Worm (Caenorhabditis elegans) whole organism, young adult: ENCODE measurements around the gene ric-8.

Experiments
- B0019.2 ChIP-seq: fragments of 200-800 bp; sonication (Bioruptor generic); conservative IDR thresholded peaks from 2 replicates; pipeline ENCODE4 v1.3.6; 2022; ENCODE audit warnings: missing genetic modification reagents, missing genetic modification characterization, missing compliant biosample characterization
- D2030.7 ChIP-seq: fragments of 200-800 bp; sonication (Bioruptor generic); IDR thresholded peaks from 2 replicates; pipeline ENCODE4 v1.3.6; 2022; ENCODE audit warnings: missing genetic modification reagents, missing genetic modification characterization, missing compliant biosample characterization
- F37B4.10 ChIP-seq: fragments of 200-800 bp; sonication (Bioruptor generic); IDR thresholded peaks from 2 replicates; pipeline ENCODE4 v1.3.6; 2022; ENCODE audit warnings: missing genetic modification characterization, missing compliant biosample characterization
- F52B5.7 ChIP-seq: sonication (generic microtip); optimal IDR thresholded peaks from 2 replicates; lab custom pipeline; 2016; ENCODE audit warnings: mild to moderate bottlenecking, missing genetic modification characterization, missing compliant biosample characterization
- K11D2.4 ChIP-seq: fragments of 200-800 bp; sonication (Bioruptor generic); IDR thresholded peaks from 2 replicates; pipeline ENCODE4 v1.3.6; 2022; ENCODE audit warnings: missing genetic modification reagents, missing genetic modification characterization, missing compliant biosample characterization
- Y53G8AR.9 ChIP-seq: fragments of 200-800 bp; sonication (Bioruptor generic); conservative IDR thresholded peaks from 2 replicates; pipeline ENCODE4 v1.3.6; 2022; ENCODE audit warnings: missing genetic modification reagents, missing genetic modification characterization, missing compliant biosample characterization
- ama-1 ChIP-seq, 3 experiments: fragments of 150-350 bp in 1 of 3; sonication (generic microtip) in 2 of 3; optimal IDR thresholded peaks; 2 replicates each; lab custom pipeline; 2014 to 2018; ENCODE audit warnings: missing biosample characterization in 2 of 3, missing genetic modification characterization in 2 of 3, missing genetic modification reagents in 2 of 3
- athp-1 ChIP-seq: sonication (generic microtip); optimal IDR thresholded peaks from 2 replicates; lab custom pipeline; 2017; ENCODE audit warnings: mild to moderate bottlenecking, missing genetic modification characterization, missing compliant biosample characterization
- attf-5 ChIP-seq: fragments of 200-800 bp; sonication (Bioruptor generic); optimal IDR thresholded peaks from 2 replicates; lab custom pipeline; 2018; ENCODE audit warnings: mild to moderate bottlenecking, missing genetic modification characterization, missing compliant biosample characterization
- attf-6 ChIP-seq: fragments of 200-800 bp; sonication (Bioruptor generic); IDR thresholded peaks from 2 replicates; pipeline ENCODE4 v1.3.6; 2022; ENCODE audit warnings: missing genetic modification reagents, missing genetic modification characterization, missing compliant biosample characterization
- ccch-3 ChIP-seq: fragments of 200-800 bp; sonication (Bioruptor generic); optimal IDR thresholded peaks from 2 replicates; lab custom pipeline; 2018; ENCODE audit warnings: mild to moderate bottlenecking, missing genetic modification characterization, missing compliant biosample characterization
- cebp-1 ChIP-seq, 2 experiments: fragments of 200-800 bp in 1 of 2; sonication (Bioruptor generic) in 1 of 2; sonication (generic microtip) in 1 of 2; IDR thresholded peaks in 1 of 2; optimal IDR thresholded peaks in 1 of 2; 2 replicates each; pipeline versions ENCODE4 v1.3.6 to Lab custom; 2017 to 2022; ENCODE audit warnings: missing compliant biosample characterization in 2 of 2, missing genetic modification characterization in 2 of 2, mild to moderate bottlenecking in 1 of 2, missing genetic modification reagents in 1 of 2, moderate library complexity in 1 of 2
- ceh-100 ChIP-seq: fragments of 200-800 bp; sonication (Bioruptor generic); IDR thresholded peaks from 2 replicates; pipeline ENCODE4 v1.3.6; 2022; ENCODE audit warnings: missing genetic modification reagents, missing genetic modification characterization, missing compliant biosample characterization
- ceh-58 ChIP-seq: fragments of 200-800 bp; sonication (Bioruptor generic); IDR thresholded peaks from 2 replicates; pipeline ENCODE4 v1.3.6; 2022; ENCODE audit warnings: missing genetic modification characterization, missing compliant biosample characterization
- ceh-79 ChIP-seq: sonication (generic microtip); optimal IDR thresholded peaks from 2 replicates; lab custom pipeline; 2017; ENCODE audit warnings: mild to moderate bottlenecking, missing genetic modification characterization, missing compliant biosample characterization
- die-1 ChIP-seq: sonication (generic microtip); optimal IDR thresholded peaks from 2 replicates; lab custom pipeline; 2016; ENCODE audit warnings: missing genotype, mild to moderate bottlenecking, missing genetic modification characterization, missing compliant biosample characterization
- dox-1 ChIP-seq: fragments of 200-800 bp; sonication (Bioruptor generic); IDR thresholded peaks from 2 replicates; pipeline ENCODE4 v1.3.6; 2022; ENCODE audit warnings: missing genetic modification reagents, missing genetic modification characterization, missing compliant biosample characterization
- dpff-1 ChIP-seq: sonication (generic microtip); optimal IDR thresholded peaks from 2 replicates; lab custom pipeline; 2017; ENCODE audit warnings: mild to moderate bottlenecking, missing genetic modification characterization, missing compliant biosample characterization
- dpl-1 ChIP-seq: fragments of 150-350 bp; optimal IDR thresholded peaks from 2 replicates; lab custom pipeline; 2014; ENCODE audit warnings: missing biosample characterization, missing genetic modification reagents, missing genetic modification characterization
- efl-1 ChIP-seq: fragments of 150-350 bp; optimal IDR thresholded peaks from 2 replicates; lab custom pipeline; 2014; ENCODE audit warnings: missing biosample characterization, missing genetic modification reagents, missing genetic modification characterization
- ekl-4 ChIP-seq: fragments of 200-800 bp; sonication (Bioruptor generic); IDR thresholded peaks from 2 replicates; pipeline ENCODE4 v1.3.6; 2022; ENCODE audit warnings: missing genetic modification reagents, missing genetic modification characterization, missing compliant biosample characterization
- hlh-12 ChIP-seq: sonication (generic microtip); optimal IDR thresholded peaks from 2 replicates; lab custom pipeline; 2016; ENCODE audit warnings: missing genetic modification characterization, missing compliant biosample characterization
- hsf-1 ChIP-seq: fragments of 200-800 bp; sonication (Bioruptor generic); IDR thresholded peaks from 2 replicates; pipeline ENCODE4 v1.3.6; 2022; ENCODE audit warnings: missing genetic modification reagents, missing genetic modification characterization, missing compliant biosample characterization
- lag-1 ChIP-seq: fragments of 200-800 bp; sonication (Bioruptor generic); IDR thresholded peaks from 2 replicates; pipeline ENCODE4 v1.3.6; 2022; ENCODE audit warnings: missing genetic modification reagents, missing genetic modification characterization, missing compliant biosample characterization
- let-526 ChIP-seq: fragments of 200-800 bp; sonication (Bioruptor generic); IDR thresholded peaks from 2 replicates; pipeline ENCODE4 v1.3.6; 2022; ENCODE audit warnings: missing genetic modification reagents, missing genetic modification characterization, missing compliant biosample characterization
- lin-35 ChIP-seq, 3 experiments: fragments of 150-350 bp in 2 of 3; sonication (generic microtip) in 1 of 3; optimal IDR thresholded peaks; 2 replicates each; lab custom pipeline; 2014 to 2018; ENCODE audit warnings: missing biosample characterization in 3 of 3, missing genetic modification characterization in 3 of 3, missing genetic modification reagents in 3 of 3
- lir-1 ChIP-seq: fragments of 200-800 bp; sonication (Bioruptor generic); conservative IDR thresholded peaks from 2 replicates; pipeline ENCODE4 v1.3.6; 2022; ENCODE audit warnings: missing genetic modification reagents, missing genetic modification characterization, missing compliant biosample characterization
- lsy-27 ChIP-seq: sonication (generic microtip); optimal IDR thresholded peaks from 2 replicates; lab custom pipeline; 2017; ENCODE audit warnings: missing genetic modification characterization, mild to moderate bottlenecking, missing compliant biosample characterization, antibody characterized with exemption, missing genotype, borderline replicate concordance; ENCODE audit not compliant: insufficient read depth
- madf-10 ChIP-seq: sonication (generic microtip); optimal IDR thresholded peaks from 2 replicates; lab custom pipeline; 2016; ENCODE audit warnings: mild to moderate bottlenecking, missing genetic modification characterization, missing compliant biosample characterization
- madf-3 ChIP-seq: fragments of 200-800 bp; sonication (Bioruptor generic); IDR thresholded peaks from 2 replicates; pipeline ENCODE4 v1.3.6; 2022; ENCODE audit warnings: missing genetic modification reagents, missing genetic modification characterization, missing compliant biosample characterization
- mes-4 ChIP-seq: sonication (generic microtip); optimal IDR thresholded peaks from 2 replicates; lab custom pipeline; 2016; ENCODE audit warnings: missing genotype, missing genetic modification characterization, missing compliant biosample characterization
- mxl-1 ChIP-seq: sonication (generic microtip); optimal IDR thresholded peaks from 2 replicates; lab custom pipeline; 2016; ENCODE audit warnings: missing genetic modification characterization, missing compliant biosample characterization
- nhr-80 ChIP-seq: sonication (generic microtip); optimal IDR thresholded peaks from 2 replicates; lab custom pipeline; 2016; ENCODE audit warnings: missing genetic modification characterization, missing compliant biosample characterization
- rec-8 ChIP-seq, 2 experiments: sonication (generic microtip); optimal IDR thresholded peaks; 2 replicates each; lab custom pipeline; 2016; ENCODE audit warnings: mild to moderate bottlenecking in 2 of 2, missing genetic modification characterization in 2 of 2, missing genetic modification reagents in 2 of 2, missing genotype in 2 of 2, missing biosample characterization in 1 of 2, missing compliant biosample characterization in 1 of 2, moderate library complexity in 1 of 2
- rpc-1 ChIP-seq, 2 experiments: fragments of 150-350 bp in 1 of 2; sonication (generic microtip) in 1 of 2; optimal IDR thresholded peaks; 2 replicates each; lab custom pipeline; 2014 to 2018; ENCODE audit warnings: missing biosample characterization in 1 of 2, missing genetic modification characterization in 1 of 2, missing genetic modification reagents in 1 of 2, missing genotype in 1 of 2
- sdz-38 ChIP-seq: sonication (generic microtip); optimal IDR thresholded peaks from 2 replicates; lab custom pipeline; 2016; ENCODE audit warnings: missing genotype, missing genetic modification characterization, missing compliant biosample characterization
- snpc-1.1 ChIP-seq: sonication (generic microtip); optimal IDR thresholded peaks from 2 replicates; lab custom pipeline; 2017; ENCODE audit warnings: missing genetic modification characterization, mild to moderate bottlenecking, missing compliant biosample characterization, antibody characterized with exemption, moderate library complexity, missing genotype, missing genetic modification reagents; ENCODE audit not compliant: insufficient read depth
- snpc-4 ChIP-seq, 5 experiments: fragments of 150-350 bp in 1 of 5; sonication (generic microtip) in 4 of 5; optimal IDR thresholded peaks; 2 replicates each; lab custom pipeline; 2014 to 2018; ENCODE audit warnings: missing genetic modification characterization in 5 of 5, missing biosample characterization in 3 of 5, antibody characterized with exemption in 2 of 5, mild to moderate bottlenecking in 2 of 5, missing compliant biosample characterization in 2 of 5, missing genotype in 2 of 5, moderate library complexity in 2 of 5, missing genetic modification reagents in 1 of 5
- tbp1 ChIP-seq: fragments of 200-800 bp; sonication (Bioruptor generic); optimal IDR thresholded peaks from 2 replicates; lab custom pipeline; 2018; ENCODE audit warnings: mild to moderate bottlenecking, missing genetic modification characterization, missing compliant biosample characterization
- tbx-9 ChIP-seq: sonication (generic microtip); optimal IDR thresholded peaks from 2 replicates; lab custom pipeline; 2016; ENCODE audit warnings: borderline replicate concordance, missing genetic modification characterization, inconsistent platforms, missing compliant biosample characterization
- unc-130 ChIP-seq: sonication (generic microtip); optimal IDR thresholded peaks from 2 replicates; lab custom pipeline; 2016; ENCODE audit warnings: missing genetic modification reagents, missing genetic modification characterization, missing compliant biosample characterization
- unc-62 ChIP-seq: fragments of 150-350 bp; optimal IDR thresholded peaks from 2 replicates; lab custom pipeline; 2014; ENCODE audit warnings: missing biosample characterization, missing genetic modification reagents, missing genetic modification characterization
- zfh-2 ChIP-seq: fragments of 200-800 bp; sonication (Bioruptor generic); conservative IDR thresholded peaks from 2 replicates; pipeline ENCODE4 v1.3.6; 2022; ENCODE audit warnings: missing genetic modification reagents, missing genetic modification characterization, missing compliant biosample characterization
- ztf-18 ChIP-seq: sonication (generic microtip); optimal IDR thresholded peaks from 2 replicates; lab custom pipeline; 2016; ENCODE audit warnings: missing genotype, mild to moderate bottlenecking, missing genetic modification characterization, missing compliant biosample characterization
- ztf-22 ChIP-seq: fragments of 200-800 bp; sonication (Bioruptor generic); optimal IDR thresholded peaks from 2 replicates; lab custom pipeline; 2018; ENCODE audit warnings: mild to moderate bottlenecking, missing genetic modification characterization, moderate library complexity, missing compliant biosample characterization
- ztf-26 ChIP-seq: sonication (generic microtip); optimal IDR thresholded peaks from 2 replicates; lab custom pipeline; 2017; ENCODE audit warnings: missing genetic modification characterization, missing compliant biosample characterization
- ztf-3 ChIP-seq: fragments of 200-800 bp; sonication (Bioruptor generic); optimal IDR thresholded peaks from 2 replicates; lab custom pipeline; 2018; ENCODE audit warnings: mild to moderate bottlenecking, missing genetic modification characterization, missing compliant biosample characterization

Gene ric-8

ce11 chrIV:2607513-2608101, 35.2 kb upstream of the ric-8 start, which contains the start of gene vamp-7 (continued):
- peak; percentile 78 for TF ChIP-seq efl-1 (GFP tag; lab: Kevin White, UChicago)
- TF ChIP-seq hsf-1: peak; percentile 65
- no peak for TF ChIP-seq D2030.7 (GFP tag; lab: Robert Waterston, UW)
- no peak for TF ChIP-seq tbx-9 (tag; lab: Kevin White, UChicago)
- no peak for TF ChIP-seq die-1 (tag; lab: Kevin White, UChicago)
- TF ChIP-seq ekl-4: no peak
- no peak for TF ChIP-seq mes-4 (tag; lab: Kevin White, UChicago)
- TF ChIP-seq nhr-80 (tag; lab: Kevin White, UChicago): no peak
- no peak for TF ChIP-seq ceh-79 (tag; lab: Kevin White, UChicago)
- TF ChIP-seq dpl-1: peak; percentile 55
- no peak for TF ChIP-seq let-526
- TF ChIP-seq ceh-58 (GFP tag; lab: Robert Waterston, UW): no peak
- no peak for TF ChIP-seq snpc-1.1
- TF ChIP-seq F37B4.10 (GFP tag; lab: Robert Waterston, UW): no peak
- TF ChIP-seq rec-8 (tag; optimal IDR thresholded peaks at IDR 0.05; lab: Kevin White, UChicago): no peak
- no peak for TF ChIP-seq ztf-3
- no peak for TF ChIP-seq rpc-1 (optimal IDR thresholded peaks at IDR 0.05; lab: Kevin White, UChicago)
- no peak for TF ChIP-seq rpc-1 (tag; optimal IDR thresholded peaks at IDR 0.05; lab: Kevin White, UChicago)
- peak; percentile 56; the same call in 1 of the 2 replicates for TF ChIP-seq madf-3 (GFP tag; lab: Robert Waterston, UW)
- no peak for TF ChIP-seq ama-1 (optimal IDR thresholded peaks at IDR 0.05; lab: Kevin White, UChicago)
- TF ChIP-seq ama-1 (GFP tag; optimal IDR thresholded peaks at IDR 0.05; lab: Kevin White, UChicago): no peak
- peak; percentile 56; the same call in 1 of the 2 replicates for TF ChIP-seq attf-6 (GFP tag; lab: Robert Waterston, UW)
- no peak for TF ChIP-seq ztf-22 (GFP tag; lab: Kevin White, UChicago)
- no peak for TF ChIP-seq ztf-26 (tag; lab: Kevin White, UChicago)
- no peak for TF ChIP-seq snpc-4 (GFP tag; optimal IDR thresholded peaks at IDR 0.05; lab: Kevin White, UChicago)
- no peak for TF ChIP-seq snpc-4 (tag; optimal IDR thresholded peaks at IDR 0.05; lab: Kevin White, UChicago)
- TF ChIP-seq dox-1 (GFP tag; lab: Robert Waterston, UW): no peak
- TF ChIP-seq cebp-1 (GFP tag; IDR thresholded peaks at IDR 0.05; lab: Robert Waterston, UW): no peak
- peak; percentile 42 for TF ChIP-seq cebp-1 (tag; optimal IDR thresholded peaks at IDR 0.05; lab: Kevin White, UChicago)
- no peak for TF ChIP-seq madf-10 (tag; lab: Kevin White, UChicago)
- no peak for TF ChIP-seq K11D2.4
- TF ChIP-seq Y53G8AR.9 (GFP tag; lab: Robert Waterston, UW): no peak
- TF ChIP-seq tbp1 (GFP tag; lab: Kevin White, UChicago): peak; percentile 19
- TF ChIP-seq ceh-100 (GFP tag; lab: Robert Waterston, UW): no peak
- TF ChIP-seq lag-1 (GFP tag; lab: Robert Waterston, UW): no peak
- TF ChIP-seq B0019.2 (GFP tag; lab: Robert Waterston, UW): no peak
- no peak for TF ChIP-seq unc-62 (GFP tag; lab: Kevin White, UChicago)
- TF ChIP-seq mxl-1: no peak
- no peak for TF ChIP-seq zfh-2 (GFP tag; lab: Robert Waterston, UW)
- TF ChIP-seq lsy-27 (tag; lab: Kevin White, UChicago): no peak
- no peak for TF ChIP-seq hlh-12 (tag; lab: Kevin White, UChicago)
- no peak for TF ChIP-seq F52B5.7 (tag; lab: Kevin White, UChicago)
- peak; percentile 49 for TF ChIP-seq athp-1 (tag; lab: Kevin White, UChicago)
- TF ChIP-seq dpff-1 (tag; lab: Kevin White, UChicago): no peak
- no peak for TF ChIP-seq ztf-18 (tag; lab: Kevin White, UChicago)
- TF ChIP-seq lir-1: no peak
- TF ChIP-seq ccch-3 (GFP tag; lab: Kevin White, UChicago): no peak
- TF ChIP-seq attf-5 (GFP tag; lab: Kevin White, UChicago): no peak
- no peak for TF ChIP-seq lin-35 (GFP tag; optimal IDR thresholded peaks at IDR 0.05; lab: Kevin White, UChicago)
- TF ChIP-seq unc-130 (GFP tag; lab: Kevin White, UChicago): no peak
- no peak for TF ChIP-seq sdz-38
